Worm (Caenorhabditis elegans): ENCODE data around the gene dec-7.

- TF ChIP-seq lim-6 (tag; optimal IDR thresholded peaks at IDR 0.05) = no peak
- no peak for TF ChIP-seq sox-2 (GFP tag; IDR thresholded peaks at IDR 0.05)
- no peak for TF ChIP-seq fkh-10 (GFP tag; optimal IDR thresholded peaks at IDR 0.05)
- no peak for TF ChIP-seq mec-3 (tag; optimal IDR thresholded peaks at IDR 0.05; ENCODE audit: borderline replicate concordance)
- TF ChIP-seq npax-4 (tag; optimal IDR thresholded peaks at IDR 0.05) = no peak
- TF ChIP-seq ttx-3 (tag; optimal IDR thresholded peaks at IDR 0.05) = no peak
- TF ChIP-seq F13H6.1 (tag; optimal IDR thresholded peaks at IDR 0.05) = no peak
- TF ChIP-seq nhr-11 (tag; optimal IDR thresholded peaks at IDR 0.05) = no peak
- no peak for TF ChIP-seq ceh-14 (tag; optimal IDR thresholded peaks at IDR 0.05)
- no peak for TF ChIP-seq gmeb-2 (tag; optimal IDR thresholded peaks at IDR 0.05)
- TF ChIP-seq ets-4 (tag; optimal IDR thresholded peaks at IDR 0.05) = no peak
These were observed 9.3 kb upstream of the dec-7 start, which contains the start of gene cbp-2 for ce11 chrIII:9922874-9923273.

Measured in whole organism, late embryonic.